Fruit fly (Drosophila melanogaster) whole organism, embryonic: Measurements from ENCODE around the gene RpS17.

Experiments
- CG10366 ChIP-seq: fragments of 200-800 bp; sonication (Bioruptor generic); IDR thresholded peaks from 2 replicates; pipeline ENCODE4 v1.3.6; 2022; ENCODE audit warnings: missing biosample characterization, missing genetic modification characterization
- CG11085 ChIP-seq: fragments of 200-800 bp; sonication (Bioruptor generic); IDR thresholded peaks from 2 replicates; pipeline ENCODE4 v1.3.6; 2022; ENCODE audit warnings: missing biosample characterization, missing genetic modification characterization
- CG11723 ChIP-seq: fragments of 200-800 bp; sonication (Bioruptor generic); optimal IDR thresholded peaks from 2 replicates; lab custom pipeline; 2017; ENCODE audit warnings: missing biosample characterization, mild to moderate bottlenecking, missing genetic modification characterization
- CG1233 ChIP-seq: fragments of 200-800 bp; sonication (Bioruptor generic); optimal IDR thresholded peaks from 4 replicates; lab custom pipeline; 2018; ENCODE audit warnings: missing biosample characterization, mild to moderate bottlenecking, missing genetic modification characterization
- CG13287 ChIP-seq: fragments of 200-800 bp; sonication (Bioruptor generic); IDR thresholded peaks from 2 replicates; pipeline ENCODE4 v1.3.6; 2022; ENCODE audit warnings: missing biosample characterization, missing genetic modification characterization; ENCODE audit not compliant: partially characterized antibody
- CG13775 ChIP-seq: fragments of 200-800 bp; sonication (Bioruptor generic); optimal IDR thresholded peaks from 3 replicates; lab custom pipeline; 2017; ENCODE audit warnings: missing biosample characterization, mild to moderate bottlenecking, missing genetic modification characterization
- CG14050 ChIP-seq: fragments of 200-800 bp; sonication (Bioruptor generic); IDR thresholded peaks from 3 replicates; pipeline ENCODE4 v1.3.6; 2022; ENCODE audit warnings: missing biosample characterization, missing genetic modification characterization
- CG14965 ChIP-seq: fragments of 200-800 bp; sonication (Bioruptor generic); optimal IDR thresholded peaks from 2 replicates; lab custom pipeline; 2016; ENCODE audit warnings: missing biosample characterization, missing genetic modification characterization, borderline replicate concordance
- CG15601 ChIP-seq: fragments of 200-800 bp; sonication (Bioruptor generic); optimal IDR thresholded peaks from 3 replicates; lab custom pipeline; 2019; ENCODE audit warnings: missing biosample characterization, mild to moderate bottlenecking, missing genetic modification characterization, moderate library complexity
- CG17568 ChIP-seq: fragments of 200-800 bp; sonication (Bioruptor generic); optimal IDR thresholded peaks from 2 replicates; lab custom pipeline; 2018; ENCODE audit warnings: missing biosample characterization, mild to moderate bottlenecking, missing genetic modification characterization, moderate library complexity
- CG18262 ChIP-seq: fragments of 200-800 bp; optimal IDR thresholded peaks from 3 replicates; lab custom pipeline; 2019; ENCODE audit warnings: missing biosample characterization, mild to moderate bottlenecking, missing genetic modification characterization, moderate library complexity
- CG1832 ChIP-seq: fragments of 200-800 bp; sonication (Bioruptor generic); optimal IDR thresholded peaks from 2 replicates; lab custom pipeline; 2017; ENCODE audit warnings: missing biosample characterization, mild to moderate bottlenecking, missing genetic modification characterization, inconsistent platforms
- CG2120 ChIP-seq: fragments of 200-800 bp; sonication (Bioruptor generic); optimal IDR thresholded peaks from 3 replicates; lab custom pipeline; 2016; ENCODE audit warnings: missing biosample characterization, missing genetic modification characterization
- CG30431 ChIP-seq: fragments of 200-800 bp; sonication (Bioruptor generic); optimal IDR thresholded peaks from 2 replicates; lab custom pipeline; 2017; ENCODE audit warnings: missing biosample characterization, missing genetic modification characterization
- CG3065 ChIP-seq: fragments of 200-800 bp; sonication (Bioruptor generic); optimal IDR thresholded peaks from 2 replicates; lab custom pipeline; 2016; ENCODE audit warnings: missing biosample characterization, missing genetic modification characterization
- CG32532 ChIP-seq: fragments of 200-800 bp; sonication (Bioruptor generic); IDR thresholded peaks from 2 replicates; pipeline ENCODE4 v1.3.6; 2022; ENCODE audit warnings: missing biosample characterization, missing genetic modification characterization
- CG3281 ChIP-seq: fragments of 200-800 bp; sonication (Bioruptor generic); optimal IDR thresholded peaks from 3 replicates; lab custom pipeline; 2017; ENCODE audit warnings: missing biosample characterization, mild to moderate bottlenecking, missing genetic modification characterization
- CG4730 ChIP-seq: fragments of 200-800 bp; sonication (Bioruptor generic); IDR thresholded peaks from 2 replicates; pipeline ENCODE4 v1.3.6; 2022; ENCODE audit warnings: missing biosample characterization, missing genetic modification characterization
- CG7372 ChIP-seq: fragments of 200-800 bp; sonication (Bioruptor generic); IDR thresholded peaks from 2 replicates; pipeline ENCODE4 v1.3.6; 2022; ENCODE audit warnings: missing biosample characterization, missing genetic modification characterization
- CG7786 ChIP-seq: fragments of 200-800 bp; sonication (Bioruptor generic); optimal IDR thresholded peaks from 2 replicates; lab custom pipeline; 2016; ENCODE audit warnings: missing biosample characterization, missing genetic modification characterization
- CG8388 ChIP-seq: fragments of 200-800 bp; sonication (Bioruptor generic); optimal IDR thresholded peaks from 2 replicates; lab custom pipeline; 2019; ENCODE audit warnings: missing biosample characterization, mild to moderate bottlenecking, missing genetic modification characterization, moderate library complexity
- CG9727 ChIP-seq: fragments of 200-800 bp; sonication (Bioruptor generic); optimal IDR thresholded peaks from 3 replicates; lab custom pipeline; 2017; ENCODE audit warnings: missing biosample characterization, mild to moderate bottlenecking, missing genetic modification characterization
- CG9932 ChIP-seq: fragments of 200-800 bp; sonication (Bioruptor generic); IDR thresholded peaks from 2 replicates; pipeline ENCODE4 v1.3.6; 2022; ENCODE audit warnings: missing biosample characterization, missing genetic modification characterization
- CTCF ChIP-seq: fragments of 200-800 bp; sonication (Bioruptor generic); optimal IDR thresholded peaks from 2 replicates; lab custom pipeline; 2017; ENCODE audit warnings: missing biosample characterization, mild to moderate bottlenecking, missing genetic modification characterization, moderate library complexity
- D19A ChIP-seq: fragments of 200-800 bp; optimal IDR thresholded peaks from 3 replicates; lab custom pipeline; 2019; ENCODE audit warnings: missing biosample characterization, mild to moderate bottlenecking, missing genetic modification characterization, moderate library complexity
- D19B ChIP-seq: fragments of 200-800 bp; sonication (Bioruptor generic); optimal IDR thresholded peaks from 2 replicates; lab custom pipeline; 2017; ENCODE audit warnings: missing biosample characterization, mild to moderate bottlenecking, missing genetic modification characterization
- Deaf1 ChIP-seq: fragments of 200-800 bp; optimal IDR thresholded peaks from 3 replicates; lab custom pipeline; 2019; ENCODE audit warnings: missing biosample characterization, mild to moderate bottlenecking, missing genetic modification characterization, moderate library complexity
- ERR ChIP-seq: fragments of 200-800 bp; sonication (Bioruptor generic); optimal IDR thresholded peaks from 2 replicates; lab custom pipeline; 2016; ENCODE audit warnings: missing biosample characterization, missing genetic modification characterization
- Elba2 ChIP-seq: fragments of 200-800 bp; sonication (Bioruptor generic); optimal IDR thresholded peaks from 3 replicates; lab custom pipeline; 2016; ENCODE audit warnings: missing biosample characterization, missing genetic modification characterization
- Gsc ChIP-seq: fragments of 200-800 bp; sonication (Bioruptor generic); IDR thresholded peaks from 2 replicates; pipeline ENCODE4 v1.3.6; 2022; ENCODE audit warnings: missing biosample characterization, missing genetic modification characterization
- HLH3B ChIP-seq: fragments of 200-800 bp; sonication (Bioruptor generic); IDR thresholded peaks from 2 replicates; pipeline ENCODE4 v1.3.6; 2022; ENCODE audit warnings: missing biosample characterization, missing genetic modification characterization
- Scr ChIP-seq: fragments of 200-800 bp; sonication (Bioruptor generic); IDR thresholded peaks from 2 replicates; pipeline ENCODE4 v1.3.6; 2022; ENCODE audit warnings: missing biosample characterization, missing genetic modification characterization; ENCODE audit not compliant: partially characterized antibody
- Sry-β ChIP-seq: fragments of 200-800 bp; sonication (Bioruptor generic); optimal IDR thresholded peaks from 2 replicates; lab custom pipeline; 2018; ENCODE audit warnings: missing biosample characterization, mild to moderate bottlenecking, missing genetic modification characterization, moderate library complexity
- ab ChIP-seq: fragments of 200-800 bp; sonication (Bioruptor generic); optimal IDR thresholded peaks from 2 replicates; lab custom pipeline; 2016; ENCODE audit warnings: missing biosample characterization, missing genetic modification characterization
- ap ChIP-seq: fragments of 200-800 bp; sonication (Bioruptor generic); IDR thresholded peaks from 2 replicates; pipeline ENCODE4 v1.3.6; 2022; ENCODE audit warnings: missing biosample characterization, missing genetic modification characterization
- bab2 ChIP-seq: fragments of 200-800 bp; sonication (Bioruptor generic); optimal IDR thresholded peaks from 2 replicates; lab custom pipeline; 2016; ENCODE audit warnings: missing biosample characterization, missing genetic modification characterization
- bigmax ChIP-seq: fragments of 200-800 bp; sonication (Bioruptor generic); optimal IDR thresholded peaks from 2 replicates; lab custom pipeline; 2018; ENCODE audit warnings: missing biosample characterization, mild to moderate bottlenecking, missing genetic modification characterization
- grau ChIP-seq: fragments of 200-800 bp; optimal IDR thresholded peaks from 3 replicates; lab custom pipeline; 2019; ENCODE audit warnings: missing biosample characterization, mild to moderate bottlenecking, missing genetic modification characterization, moderate library complexity
- gsb ChIP-seq: fragments of 200-800 bp; sonication (Bioruptor generic); IDR thresholded peaks from 2 replicates; pipeline ENCODE4 v1.3.6; 2022; ENCODE audit warnings: missing biosample characterization, missing genetic modification characterization
- hkb ChIP-seq, 2 experiments: fragments of 200-800 bp in 1 of 2; fragments of >200 bp in 1 of 2; sonication (Bioruptor generic) in 1 of 2; IDR thresholded peaks in 1 of 2; optimal IDR thresholded peaks in 1 of 2; 2 replicates each; pipeline versions ENCODE4 v1.3.6 to Lab custom; 2017 to 2022; ENCODE audit warnings: missing biosample characterization in 1 of 2, missing genetic modification characterization in 1 of 2
- prd ChIP-seq, 3 experiments: fragments of >200 bp in 2 of 3; fragments of 200-800 bp in 1 of 3; sonication (Bioruptor generic) in 1 of 3; optimal IDR thresholded peaks in 2 of 3; IDR thresholded peaks in 1 of 3; 2 replicates in 2 of 3; 3 replicates in 1 of 3; pipeline versions ENCODE4 v1.3.6 to Lab custom; 2017 to 2022; ENCODE audit warnings: missing biosample characterization in 1 of 3, missing genetic modification characterization in 1 of 3
- psq ChIP-seq: fragments of 200-800 bp; sonication (Bioruptor generic); optimal IDR thresholded peaks from 2 replicates; lab custom pipeline; 2017; ENCODE audit warnings: missing biosample characterization, missing genetic modification characterization
- ranshi ChIP-seq: fragments of 200-800 bp; sonication (Bioruptor generic); IDR thresholded peaks from 2 replicates; pipeline ENCODE4 v1.3.6; 2022; ENCODE audit warnings: missing biosample characterization, missing genetic modification characterization
- salm ChIP-seq: fragments of 200-800 bp; sonication (Bioruptor generic); optimal IDR thresholded peaks from 2 replicates; lab custom pipeline; 2018; ENCODE audit warnings: missing biosample characterization, mild to moderate bottlenecking, missing genetic modification characterization
- trem ChIP-seq: fragments of 200-800 bp; optimal IDR thresholded peaks from 3 replicates; lab custom pipeline; 2019; ENCODE audit warnings: missing biosample characterization, mild to moderate bottlenecking, missing genetic modification characterization, moderate library complexity
- twi ChIP-seq: fragments of 200-800 bp; optimal IDR thresholded peaks from 2 replicates; lab custom pipeline; 2019; ENCODE audit warnings: missing biosample characterization, mild to moderate bottlenecking, missing genetic modification characterization, moderate library complexity
- vnd ChIP-seq: fragments of 200-800 bp; sonication (Bioruptor generic); IDR thresholded peaks from 3 replicates; pipeline ENCODE4 v1.3.6; 2022; ENCODE audit warnings: missing biosample characterization, missing genetic modification characterization; ENCODE audit not compliant: partially characterized antibody
- wdn ChIP-seq: fragments of 200-800 bp; sonication (Bioruptor generic); IDR thresholded peaks from 2 replicates; pipeline ENCODE4 v1.3.6; 2022; ENCODE audit warnings: missing biosample characterization, missing genetic modification characterization
- wek ChIP-seq: fragments of 200-800 bp; sonication (Bioruptor generic); optimal IDR thresholded peaks from 3 replicates; lab custom pipeline; 2018; ENCODE audit warnings: missing biosample characterization, mild to moderate bottlenecking, missing genetic modification characterization, moderate library complexity

RpS17 gene

DNA sequence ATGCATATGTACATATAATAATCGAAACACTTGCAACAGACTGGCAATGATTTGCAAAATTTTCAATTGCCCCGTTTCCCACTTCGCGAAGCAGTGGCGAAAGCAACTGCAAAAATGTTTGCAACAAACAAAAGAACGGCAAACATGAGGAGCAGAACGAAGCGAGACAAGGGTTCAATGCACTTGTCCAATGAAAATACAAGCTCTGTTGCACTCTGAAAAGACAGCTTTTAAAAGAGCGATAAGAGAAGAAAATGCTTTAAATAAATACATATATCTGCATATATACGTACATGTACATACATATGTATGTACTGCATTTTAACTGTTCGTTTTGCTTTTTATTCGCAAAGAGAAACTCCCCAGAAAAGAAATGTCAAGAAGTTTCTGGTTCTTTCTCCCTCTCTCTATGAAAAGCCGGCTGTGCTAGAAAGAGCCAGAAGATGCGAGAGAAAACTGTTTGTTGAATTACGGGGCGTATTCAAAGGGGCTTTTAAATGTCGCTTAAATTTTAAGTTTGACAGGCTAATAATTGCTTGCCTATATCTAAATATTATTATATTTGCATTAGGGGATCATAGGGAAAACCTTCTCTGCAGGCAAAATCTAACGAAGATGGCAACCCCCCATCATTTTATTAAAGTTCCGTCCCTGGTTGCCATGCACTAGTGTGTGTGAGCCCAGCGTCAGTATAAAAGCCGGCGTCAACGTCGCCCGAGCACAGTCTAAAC is 46.1 kb downstream of the RpS17 start, which contains the start of gene Hsp27 (continued):
- TF ChIP-seq CG1832 (GFP tag; lab: Kevin White, UChicago) (peak; percentile 65), CG10366 (peak; percentile 97), vnd (no peak), ab (GFP tag; lab: Kevin White, UChicago) (peak; percentile 75), CG4730 (GFP tag; lab: Robert Waterston, UW) (peak; percentile 98), CG13775 (GFP tag; lab: Kevin White, UChicago) (peak; percentile 95), CG7786 (GFP tag; lab: Kevin White, UChicago) (peak; percentile 88), grau (tag; lab: Kevin White, UChicago) (peak; percentile 97), CG2120 (GFP tag; lab: Kevin White, UChicago) (peak; percentile 97), bigmax (peak; percentile 71), twi (tag; lab: Kevin White, UChicago) (peak; percentile 89), wdn (GFP tag; lab: Robert Waterston, UW) (peak; percentile 96), D19B (GFP tag; lab: Kevin White, UChicago) (peak; percentile 90), CG9727 (GFP tag; lab: Kevin White, UChicago) (peak; percentile 96), CG3281 (peak; percentile 97), ap (GFP tag; lab: Robert Waterston, UW) (peak; percentile 95), gsb (GFP tag; lab: Robert Waterston, UW) (peak; percentile 96), wek (GFP tag; lab: Kevin White, UChicago) (peak; percentile 80), CG8388 (GFP tag; lab: Kevin White, UChicago) (peak; percentile 97), bab2 (GFP tag; lab: Kevin White, UChicago) (peak; percentile 93), hkb (optimal IDR thresholded peaks at IDR 0.05; lab: Kevin White, UChicago) (no peak), hkb (GFP tag; IDR thresholded peaks at IDR 0.05; lab: Robert Waterston, UW) (peak; percentile 99), CG14050 (GFP tag; lab: Robert Waterston, UW) (peak; percentile 97), CG30431 (GFP tag; lab: Kevin White, UChicago) (peak; percentile 98), CG9932 (GFP tag; lab: Robert Waterston, UW) (peak; percentile 96), CG11085 (GFP tag; lab: Robert Waterston, UW) (peak; percentile 97), CG3065 (GFP tag; lab: Kevin White, UChicago) (peak; percentile 95), Gsc (peak; percentile 97), ERR (peak; percentile 89), Deaf1 (tag; lab: Kevin White, UChicago) (peak; percentile 86), Elba2 (GFP tag; lab: Kevin White, UChicago) (peak; percentile 50), ranshi (GFP tag; lab: Robert Waterston, UW) (peak; percentile 99), CTCF (GFP tag; lab: Kevin White, UChicago) (peak; percentile 71), CG15601 (tag; lab: Kevin White, UChicago) (peak; percentile 96), CG1233 (GFP tag; lab: Kevin White, UChicago) (peak; percentile 97), CG17568 (GFP tag; lab: Kevin White, UChicago) (peak; percentile 96), CG14965 (peak; percentile 61), CG13287 (GFP tag; lab: Robert Waterston, UW) (no peak; the same call in 1 of the 2 replicates), HLH3B (peak; percentile 99), prd (optimal IDR thresholded peaks at IDR 0.05; lab: Kevin White, UChicago) (no peak), prd (GFP tag; IDR thresholded peaks at IDR 0.05; lab: Robert Waterston, UW) (peak; percentile 99), psq (peak; percentile 92), CG7372 (GFP tag; lab: Robert Waterston, UW) (peak; percentile 97), Scr (no peak), salm (tag; lab: Kevin White, UChicago) (peak; percentile 97), CG32532 (peak; percentile 99), trem (tag; lab: Kevin White, UChicago) (peak; percentile 96), CG11723 (GFP tag; lab: Kevin White, UChicago) (peak; percentile 96), CG18262 (tag; lab: Kevin White, UChicago) (peak; percentile 99), Sry-β (peak; percentile 70), D19A (tag; lab: Kevin White, UChicago) (peak; percentile 96)
